Fruit fly (Drosophila melanogaster) whole organism, wandering third instar larva: ENCODE measurements around the gene Vm32E.

ENCODE experiments used
- Abd-B ChIP-seq: fragments of >200 bp; optimal IDR thresholded peaks from 2 replicates; lab custom pipeline; 2017; ENCODE audit warnings: missing biosample characterization, missing genetic modification characterization
- CG32264 ChIP-seq: fragments of 200-800 bp; sonication (Bioruptor generic); optimal IDR thresholded peaks from 2 replicates; lab custom pipeline; 2016; ENCODE audit warnings: missing biosample characterization, missing genetic modification characterization
- CrebA ChIP-seq: fragments of 200-800 bp; sonication (Bioruptor generic); optimal IDR thresholded peaks from 2 replicates; lab custom pipeline; 2016; ENCODE audit warnings: missing biosample characterization, mild to moderate bottlenecking, missing genetic modification characterization, borderline replicate concordance
- Dif ChIP-seq: fragments of 200-275, 200-300 bp; sonication (Bioruptor generic); optimal IDR thresholded peaks from 2 replicates; lab custom pipeline; 2018; ENCODE audit warnings: missing biosample characterization, missing genetic modification characterization; ENCODE audit not compliant: partially characterized antibody
- GATAd ChIP-seq: sonication (Bioruptor generic); optimal IDR thresholded peaks from 2 replicates; lab custom pipeline; 2016; ENCODE audit warnings: missing biosample characterization, missing genetic modification characterization
- Hnf4 ChIP-seq: fragments of 200-800 bp; sonication (Bioruptor generic); optimal IDR thresholded peaks from 2 replicates; lab custom pipeline; 2016; ENCODE audit warnings: missing biosample characterization, mild to moderate bottlenecking, missing genetic modification characterization
- Hr78 ChIP-seq: fragments of >200 bp; optimal IDR thresholded peaks from 2 replicates; lab custom pipeline; 2017; ENCODE audit warnings: missing biosample characterization, missing genetic modification characterization
- Hr83 ChIP-seq: fragments of 200-300 bp; sonication (Bioruptor generic); optimal IDR thresholded peaks from 2 replicates; lab custom pipeline; 2016; ENCODE audit warnings: missing biosample characterization, mild to moderate bottlenecking, missing genetic modification characterization, moderate library complexity; ENCODE audit not compliant: poor library complexity, severe bottlenecking
- Mio ChIP-seq: sonication (Bioruptor generic); optimal IDR thresholded peaks from 2 replicates; lab custom pipeline; 2016; ENCODE audit warnings: missing biosample characterization, missing genetic modification characterization
- N ChIP-seq: fragments of >200 bp; optimal IDR thresholded peaks from 2 replicates; lab custom pipeline; 2018; ENCODE audit warnings: missing biosample characterization, missing external identifiers, missing genetic modification characterization
- OdsH ChIP-seq: fragments of 200-800 bp; sonication (Bioruptor generic); optimal IDR thresholded peaks from 2 replicates; lab custom pipeline; 2016; ENCODE audit warnings: missing biosample characterization, mild to moderate bottlenecking, missing genetic modification characterization
- Sp1 ChIP-seq: fragments of 200-800 bp; sonication (Bioruptor generic); optimal IDR thresholded peaks from 3 replicates; lab custom pipeline; 2019; ENCODE audit warnings: missing biosample characterization, mild to moderate bottlenecking, missing genetic modification characterization, moderate library complexity
- Vsx2 ChIP-seq: fragments of 200-300, 225-300 bp; sonication (Bioruptor generic); optimal IDR thresholded peaks from 2 replicates; lab custom pipeline; 2018; ENCODE audit warnings: missing biosample characterization, missing genetic modification characterization; ENCODE audit not compliant: partially characterized antibody
- br ChIP-seq: fragments of 200-800 bp; sonication (Bioruptor generic); optimal IDR thresholded peaks from 2 replicates; lab custom pipeline; 2016; ENCODE audit warnings: missing biosample characterization, missing genetic modification characterization
- brk ChIP-seq: fragments of 200-800 bp; sonication (Bioruptor generic); optimal IDR thresholded peaks from 2 replicates; lab custom pipeline; 2016; ENCODE audit warnings: missing biosample characterization, mild to moderate bottlenecking, missing genetic modification characterization
- dl ChIP-seq, 2 experiments: fragments of 175-275, 200-275 bp in 1 of 2; fragments of 200-275 bp in 1 of 2; sonication (Bioruptor generic); optimal IDR thresholded peaks; lab custom pipeline; 2018; ENCODE audit warnings: mild to moderate bottlenecking in 2 of 2, missing biosample characterization in 2 of 2, missing genetic modification characterization in 2 of 2, moderate library complexity in 2 of 2; ENCODE audit not compliant: partially characterized antibody in 2 of 2, insufficient read depth in 1 of 2
- dmrt93B ChIP-seq: fragments of 200-800 bp; sonication (Bioruptor generic); optimal IDR thresholded peaks from 2 replicates; lab custom pipeline; 2018; ENCODE audit warnings: missing biosample characterization, mild to moderate bottlenecking, missing genetic modification characterization
- dsf ChIP-seq: sonication (Bioruptor generic); optimal IDR thresholded peaks from 2 replicates; lab custom pipeline; 2016; ENCODE audit warnings: missing biosample characterization, missing genetic modification characterization, borderline replicate concordance
- ey ChIP-seq: fragments of 200-800 bp; sonication (Bioruptor generic); optimal IDR thresholded peaks from 2 replicates; lab custom pipeline; 2016; ENCODE audit warnings: missing biosample characterization, missing genetic modification characterization
- foxo ChIP-seq, 2 experiments: fragments of 200-800 bp; sonication (Bioruptor generic); optimal IDR thresholded peaks; 2 replicates in 1 of 2; 3 replicates in 1 of 2; lab custom pipeline; 2016 to 2017; ENCODE audit warnings: missing biosample characterization in 2 of 2, missing genetic modification characterization in 2 of 2
- fru ChIP-seq: fragments of 200-800 bp; sonication (Bioruptor generic); optimal IDR thresholded peaks from 3 replicates; lab custom pipeline; 2016; ENCODE audit warnings: missing biosample characterization, mild to moderate bottlenecking, missing genetic modification characterization
- h ChIP-seq: fragments of 200-800 bp; sonication (Bioruptor generic); optimal IDR thresholded peaks from 3 replicates; lab custom pipeline; 2016; ENCODE audit warnings: missing biosample characterization, mild to moderate bottlenecking, missing genetic modification characterization
- jim ChIP-seq: fragments of 175-275, 200-325 bp; sonication (Bioruptor generic); optimal IDR thresholded peaks from 2 replicates; lab custom pipeline; 2016; ENCODE audit warnings: missing biosample characterization, mild to moderate bottlenecking, missing genetic modification characterization
- lola ChIP-seq: fragments of >200 bp; optimal IDR thresholded peaks from 2 replicates; lab custom pipeline; 2017; ENCODE audit warnings: missing biosample characterization, missing genetic modification characterization
- pan ChIP-seq: fragments of >200 bp; optimal IDR thresholded peaks from 2 replicates; lab custom pipeline; 2017
- psq ChIP-seq: fragments of 200-800 bp; sonication (Bioruptor generic); optimal IDR thresholded peaks from 3 replicates; lab custom pipeline; 2017; ENCODE audit warnings: missing biosample characterization, mild to moderate bottlenecking, missing genetic modification characterization, moderate library complexity
- rgr ChIP-seq: fragments of 200-800 bp; sonication (Bioruptor generic); optimal IDR thresholded peaks from 3 replicates; lab custom pipeline; 2016; ENCODE audit warnings: missing biosample characterization, mild to moderate bottlenecking, missing genetic modification characterization
- sage ChIP-seq: fragments of 200-800 bp; sonication (Bioruptor generic); optimal IDR thresholded peaks from 2 replicates; lab custom pipeline; 2016; ENCODE audit warnings: missing biosample characterization, mild to moderate bottlenecking, missing genetic modification characterization
- sv ChIP-seq: fragments of 200-800 bp; sonication (Bioruptor generic); optimal IDR thresholded peaks from 3 replicates; lab custom pipeline; 2016; ENCODE audit warnings: missing biosample characterization, missing genetic modification characterization
- tai ChIP-seq: sonication (Bioruptor generic); optimal IDR thresholded peaks from 2 replicates; lab custom pipeline; 2016; ENCODE audit warnings: missing biosample characterization, missing genetic modification characterization
- usp ChIP-seq: fragments of >200 bp; optimal IDR thresholded peaks from 2 replicates; lab custom pipeline; 2017; ENCODE audit warnings: missing biosample characterization, missing genetic modification characterization
- woc ChIP-seq: sonication (Bioruptor generic); optimal IDR thresholded peaks from 2 replicates; lab custom pipeline; 2016; ENCODE audit warnings: missing biosample characterization, mild to moderate bottlenecking, missing genetic modification characterization

The Vm32E gene

DNA sequence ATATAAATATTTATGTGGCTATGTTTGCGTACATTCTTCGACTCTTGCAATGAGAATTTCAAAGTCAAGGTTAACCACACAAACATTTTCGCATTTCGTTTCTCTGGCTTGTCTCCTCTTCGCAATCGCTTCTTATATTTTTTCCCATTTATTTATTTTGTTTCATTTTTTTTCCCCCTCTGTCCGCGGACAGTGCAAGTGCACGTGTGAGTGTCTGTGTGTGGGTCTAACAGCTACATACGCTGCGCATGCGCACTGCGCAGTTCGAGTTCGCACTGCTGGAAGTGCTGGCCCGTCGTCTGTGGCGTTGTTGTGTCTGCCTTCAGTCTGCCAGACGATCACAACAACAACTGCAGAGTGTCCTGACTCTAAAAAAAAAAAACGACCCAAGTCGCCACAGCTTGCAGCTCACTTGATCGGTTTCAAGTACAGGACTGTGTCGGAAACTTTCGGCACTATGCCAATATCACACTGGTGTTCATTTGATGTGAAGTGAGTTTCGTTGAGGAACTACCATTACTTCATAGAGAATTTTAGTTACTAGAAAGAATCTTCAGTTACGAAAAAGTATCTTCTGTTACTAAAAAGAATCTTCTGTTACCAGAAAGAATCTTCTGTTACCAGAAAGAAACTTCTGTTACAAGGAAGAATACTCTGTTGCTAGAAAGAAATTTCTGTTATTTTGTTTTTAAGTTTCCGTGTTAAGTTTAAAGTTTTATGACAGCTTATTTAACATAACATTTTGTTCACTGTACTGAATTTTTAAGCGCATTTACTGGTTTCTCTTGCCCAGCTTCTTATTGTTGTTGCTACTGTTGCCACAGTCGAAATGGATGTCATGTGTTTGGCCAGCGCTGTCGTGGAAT, 4.2 kb upstream of the Vm32E start:
- TF ChIP-seq h = peak; percentile 17
- peak in 1 of 2 experiments; percentile 31 for TF ChIP-seq dl (GFP tag; optimal IDR thresholded peaks at IDR 0.05; lab: Kevin White, UChicago; ENCODE audit: insufficient read depth in 1 of 2, partially characterized antibody in 2 of 2)
- TF ChIP-seq br (GFP tag; lab: Kevin White, UChicago) = no peak
- peak; percentile 54 for TF ChIP-seq rgr (GFP tag; lab: Kevin White, UChicago)
- TF ChIP-seq tai = peak; percentile 28
- no peak for TF ChIP-seq Hr78 (GFP tag; lab: Kevin White, UChicago)
- TF ChIP-seq GATAd = no peak
- no peak for TF ChIP-seq N
- no peak for TF ChIP-seq dsf (GFP tag; lab: Kevin White, UChicago)
- peak; percentile 54 for TF ChIP-seq ey (GFP tag; lab: Kevin White, UChicago)
- TF ChIP-seq OdsH (GFP tag; lab: Kevin White, UChicago) = peak; percentile 34
- TF ChIP-seq fru (GFP tag; lab: Kevin White, UChicago) = peak; percentile 65
- TF ChIP-seq woc (GFP tag; lab: Kevin White, UChicago) = peak; percentile 70
- TF ChIP-seq pan (lab: Kevin White, UChicago) = no peak
- peak in 1 of 2 experiments; percentile 35 for TF ChIP-seq foxo (GFP tag; optimal IDR thresholded peaks at IDR 0.05; lab: Kevin White, UChicago)
- TF ChIP-seq Abd-B (GFP tag; lab: Kevin White, UChicago) = no peak
- TF ChIP-seq jim (GFP tag; lab: Kevin White, UChicago) = peak; percentile 16
- TF ChIP-seq psq (GFP tag; lab: Kevin White, UChicago) = peak; percentile 73
- TF ChIP-seq Sp1 (GFP tag; lab: Kevin White, UChicago) = peak; percentile 43
- no peak for TF ChIP-seq brk (GFP tag; lab: Kevin White, UChicago)
- no peak for TF ChIP-seq usp
- no peak for TF ChIP-seq CG32264

DNA sequence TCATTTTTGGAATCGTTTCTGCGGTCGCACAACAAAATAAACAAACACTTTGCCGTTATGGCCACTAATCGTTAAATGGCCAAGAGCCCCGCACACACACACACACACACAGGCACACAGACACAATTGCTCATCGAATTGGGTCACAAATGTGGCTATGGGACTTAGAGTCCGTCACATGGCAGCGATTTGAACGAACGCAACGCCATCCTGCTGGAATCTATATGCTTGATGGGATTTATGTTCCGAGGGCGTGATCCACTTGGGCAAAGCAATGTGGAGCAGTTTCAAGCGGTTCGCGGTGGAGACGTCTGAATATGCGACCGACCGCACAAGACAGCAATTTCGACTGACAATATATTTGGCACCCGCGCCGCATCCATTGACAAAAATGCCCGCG, 916 bp downstream of the Vm32E start:
- TF ChIP-seq Vsx2 (no peak), Hr83 (GFP tag; lab: Kevin White, UChicago) (no peak), Mio (GFP tag; lab: Kevin White, UChicago) (no peak)

DNA sequence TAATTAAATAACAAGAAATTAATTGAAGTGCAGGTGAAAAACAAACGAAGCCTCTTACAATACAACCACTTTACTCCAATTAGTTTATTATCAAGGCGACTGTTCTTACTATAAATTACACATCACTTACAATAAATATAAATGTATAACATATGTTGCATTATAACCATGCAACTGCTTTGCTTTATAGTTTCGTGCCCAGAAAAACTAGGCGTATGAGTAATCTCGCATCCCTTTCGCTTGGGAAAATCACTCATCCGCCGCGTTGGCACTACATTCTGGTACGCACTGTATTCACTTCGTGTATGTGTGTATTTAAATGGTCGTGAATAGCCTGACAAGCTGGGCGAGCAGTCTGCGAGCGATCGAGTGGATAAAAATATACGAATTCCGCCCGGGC, 1.6 kb downstream of the Vm32E start:
- TF ChIP-seq Dif (GFP tag; lab: Kevin White, UChicago) = no peak
- TF ChIP-seq lola (GFP tag; lab: Kevin White, UChicago) = no peak
- no peak for TF ChIP-seq Mio (GFP tag; lab: Kevin White, UChicago)
- TF ChIP-seq Abd-B (GFP tag; lab: Kevin White, UChicago) = no peak
- no peak for TF ChIP-seq sv (GFP tag; lab: Kevin White, UChicago)
- no peak for TF ChIP-seq br (GFP tag; lab: Kevin White, UChicago)
- TF ChIP-seq pan (lab: Kevin White, UChicago) = no peak
- no peak for TF ChIP-seq fru (GFP tag; lab: Kevin White, UChicago)
- TF ChIP-seq dmrt93B (GFP tag; lab: Kevin White, UChicago) = no peak
- no peak for TF ChIP-seq rgr (GFP tag; lab: Kevin White, UChicago)
- no peak for TF ChIP-seq h
- TF ChIP-seq sage (GFP tag; lab: Kevin White, UChicago) = no peak
- TF ChIP-seq Hnf4 (GFP tag; lab: Kevin White, UChicago) = no peak
- no peak for TF ChIP-seq Sp1 (GFP tag; lab: Kevin White, UChicago)
- TF ChIP-seq dsf (GFP tag; lab: Kevin White, UChicago) = no peak
- no peak for TF ChIP-seq Hr83 (GFP tag; lab: Kevin White, UChicago)
- no peak for TF ChIP-seq CrebA
